Worm (Caenorhabditis elegans) whole organism, L4 larva: ENCODE results near the gene kin-20.
A peak's percentile ranks its signal among the peaks of the same experiment; 100 is the strongest.

Experiments
- D1046.2 ChIP-seq: fragments of 200-800 bp; sonication (Bioruptor generic); IDR thresholded peaks from 2 replicates; pipeline ENCODE4 v1.3.6; 2022; ENCODE audit warnings: missing genetic modification characterization, missing compliant biosample characterization
- F10B5.3 ChIP-seq: sonication (generic microtip); optimal IDR thresholded peaks from 2 replicates; lab custom pipeline; 2016; ENCODE audit warnings: mild to moderate bottlenecking, missing genetic modification characterization, missing compliant biosample characterization
- F44E2.7 ChIP-seq: fragments of 200-800 bp; sonication (Bioruptor generic); IDR thresholded peaks from 2 replicates; pipeline ENCODE4 v2.1.2; 2022; ENCODE audit warnings: missing genetic modification characterization, missing compliant biosample characterization
- F49E8.2 ChIP-seq: sonication (generic microtip); optimal IDR thresholded peaks from 2 replicates; lab custom pipeline; 2016; ENCODE audit warnings: missing compliant biosample characterization, mild to moderate bottlenecking, missing genetic modification characterization, borderline replicate concordance
- R02D3.7 ChIP-seq: fragments of 150-350 bp; sonication (generic microtip); optimal IDR thresholded peaks from 3 replicates; lab custom pipeline; 2014; ENCODE audit warnings: missing biosample characterization, missing genetic modification characterization
- Y105C5A.15 ChIP-seq: fragments of 200-800 bp; sonication (Bioruptor generic); IDR thresholded peaks from 2 replicates; pipeline ENCODE4 v1.3.6; 2022; ENCODE audit warnings: missing genetic modification characterization, missing compliant biosample characterization
- Y5F2A.4 ChIP-seq: fragments of 200-800 bp; sonication (Bioruptor generic); optimal IDR thresholded peaks from 2 replicates; lab custom pipeline; 2018; ENCODE audit warnings: mild to moderate bottlenecking, missing genetic modification characterization, missing compliant biosample characterization
- ZK337.2 ChIP-seq: fragments of 200-800 bp; sonication (Bioruptor generic); IDR thresholded peaks from 2 replicates; pipeline ENCODE4 v1.3.6; 2022; ENCODE audit warnings: missing genetic modification reagents, missing genetic modification characterization, missing compliant biosample characterization
- aha-1 ChIP-seq: fragments of 150-350 bp; peaks from one replicate; lab custom pipeline; 2014; ENCODE audit warnings: missing biosample characterization, missing genetic modification characterization
- ceh-32 ChIP-seq: sonication (generic microtip); optimal IDR thresholded peaks from 2 replicates; lab custom pipeline; 2016; ENCODE audit warnings: mild to moderate bottlenecking, missing genetic modification characterization, missing compliant biosample characterization; ENCODE audit not compliant: poor library complexity
- ceh-62 ChIP-seq: sonication (generic microtip); optimal IDR thresholded peaks from 2 replicates; lab custom pipeline; 2017; ENCODE audit warnings: missing biosample characterization, missing genetic modification characterization
- ces-1 ChIP-seq: fragments of 150-350 bp; sonication (generic microtip); optimal IDR thresholded peaks from 4 replicates; lab custom pipeline; 2014; ENCODE audit warnings: missing biosample characterization, missing genetic modification reagents, missing genetic modification characterization
- ctbp-1 ChIP-seq: fragments of 200-800 bp; sonication (Bioruptor generic); IDR thresholded peaks from 2 replicates; pipeline ENCODE4 v1.3.6; 2022; ENCODE audit warnings: missing genetic modification reagents, missing genetic modification characterization, missing compliant biosample characterization
- daf-16 ChIP-seq, 3 experiments: sonication (generic microtip); optimal IDR thresholded peaks; 2 replicates each; lab custom pipeline; 2016 to 2017; ENCODE audit warnings: missing genetic modification characterization in 3 of 3, missing genetic modification reagents in 3 of 3, mild to moderate bottlenecking in 2 of 3, missing compliant biosample characterization in 2 of 3, missing biosample characterization in 1 of 3, moderate library complexity in 1 of 3
- daf-19 ChIP-seq: fragments of 200-800 bp; sonication (Bioruptor generic); conservative IDR thresholded peaks from 2 replicates; pipeline ENCODE4 v1.3.6; 2022; ENCODE audit warnings: missing genetic modification characterization, missing compliant biosample characterization
- daf-8 ChIP-seq: fragments of 200-800 bp; sonication (Bioruptor generic); IDR thresholded peaks from 2 replicates; pipeline ENCODE4 v1.3.6; 2022; ENCODE audit warnings: missing genetic modification characterization, missing compliant biosample characterization
- dmd-6 ChIP-seq: fragments of 200-800 bp; sonication (Bioruptor generic); IDR thresholded peaks from 2 replicates; pipeline ENCODE4 v1.3.6; 2022; ENCODE audit warnings: missing genetic modification reagents, missing genetic modification characterization, missing compliant biosample characterization
- dmd-8 ChIP-seq: fragments of 200-800 bp; sonication (Bioruptor generic); IDR thresholded peaks from 2 replicates; pipeline ENCODE4 v1.3.6; 2022; ENCODE audit warnings: missing genetic modification characterization, missing compliant biosample characterization
- dmd-9 ChIP-seq: fragments of 200-800 bp; sonication (Bioruptor generic); IDR thresholded peaks from 2 replicates; pipeline ENCODE4 v1.3.6; 2022; ENCODE audit warnings: missing genetic modification reagents, missing genetic modification characterization, missing compliant biosample characterization
- dpl-1 ChIP-seq: fragments of 150-350 bp; optimal IDR thresholded peaks from 2 replicates; lab custom pipeline; 2014; ENCODE audit warnings: missing biosample characterization, missing genetic modification reagents, missing genetic modification characterization
- egl-27 ChIP-seq: sonication (generic microtip); optimal IDR thresholded peaks from 3 replicates; lab custom pipeline; 2017; ENCODE audit warnings: missing biosample characterization, missing genetic modification reagents, missing genetic modification characterization
- egl-43 ChIP-seq: fragments of 200-800 bp; sonication (Bioruptor generic); IDR thresholded peaks from 2 replicates; pipeline ENCODE4 v1.3.6; 2022; ENCODE audit warnings: missing genetic modification reagents, missing genetic modification characterization, missing compliant biosample characterization
- fkh-10 ChIP-seq: fragments of 150-350 bp; optimal IDR thresholded peaks from 2 replicates; lab custom pipeline; 2014; ENCODE audit warnings: missing biosample characterization, missing genetic modification reagents, missing genetic modification characterization
- hif-1 ChIP-seq, 2 experiments: sonication (generic microtip); optimal IDR thresholded peaks; 2 replicates each; lab custom pipeline; 2016 to 2017; ENCODE audit warnings: missing compliant biosample characterization in 2 of 2, missing genetic modification characterization in 2 of 2, missing genetic modification reagents in 2 of 2, missing genotype in 2 of 2, mild to moderate bottlenecking in 1 of 2
- lin-1 ChIP-seq: fragments of 200-800 bp; sonication (Bioruptor generic); IDR thresholded peaks from 2 replicates; pipeline ENCODE4 v1.3.6; 2022; ENCODE audit warnings: missing genetic modification reagents, missing genetic modification characterization, missing compliant biosample characterization
- lin-13 ChIP-seq: fragments of 150-350 bp; optimal IDR thresholded peaks from 2 replicates; lab custom pipeline; 2014; ENCODE audit warnings: missing biosample characterization, missing genetic modification reagents, missing genetic modification characterization
- lin-15B ChIP-seq: fragments of 150-350 bp; sonication (generic microtip); optimal IDR thresholded peaks from 3 replicates; lab custom pipeline; 2014; ENCODE audit warnings: missing biosample characterization, missing genetic modification characterization
- lsy-2 ChIP-seq, 2 experiments: fragments of 150-350 bp in 1 of 2; sonication (generic microtip) in 1 of 2; optimal IDR thresholded peaks; 2 replicates each; lab custom pipeline; 2014 to 2017; ENCODE audit warnings: missing biosample characterization in 2 of 2, missing genetic modification characterization in 2 of 2
- madf-5 ChIP-seq, 2 experiments: fragments of 200-800 bp; sonication (Bioruptor generic); IDR thresholded peaks; 2 replicates each; pipeline ENCODE4 v1.3.6; 2022; ENCODE audit warnings: missing compliant biosample characterization in 2 of 2, missing genetic modification characterization in 2 of 2
- mes-2 ChIP-seq: sonication (generic microtip); optimal IDR thresholded peaks from 2 replicates; lab custom pipeline; 2016; ENCODE audit warnings: missing genotype, mild to moderate bottlenecking, missing genetic modification characterization, missing compliant biosample characterization; ENCODE audit not compliant: poor library complexity, severe bottlenecking
- nhr-10 ChIP-seq: fragments of 150-350 bp; optimal IDR thresholded peaks from 2 replicates; lab custom pipeline; 2014; ENCODE audit warnings: missing biosample characterization, missing genetic modification characterization
- nhr-102 ChIP-seq: sonication (generic microtip); optimal IDR thresholded peaks from 2 replicates; lab custom pipeline; 2016; ENCODE audit warnings: mild to moderate bottlenecking, missing genetic modification characterization, moderate library complexity, missing compliant biosample characterization
- nhr-111 ChIP-seq: fragments of 200-800 bp; sonication (Bioruptor generic); optimal IDR thresholded peaks from 2 replicates; lab custom pipeline; 2018; ENCODE audit warnings: mild to moderate bottlenecking, missing genetic modification characterization, missing compliant biosample characterization
- nhr-237 ChIP-seq: sonication (generic microtip); optimal IDR thresholded peaks from 2 replicates; lab custom pipeline; 2017; ENCODE audit warnings: missing biosample characterization, missing genetic modification characterization
- nhr-28 ChIP-seq: fragments of 150-350 bp; optimal IDR thresholded peaks from 2 replicates; lab custom pipeline; 2014; ENCODE audit warnings: missing biosample characterization, missing genetic modification characterization
- nhr-42 ChIP-seq: fragments of 200-800 bp; sonication (Bioruptor generic); IDR thresholded peaks from 2 replicates; pipeline ENCODE4 v1.3.6; 2022; ENCODE audit warnings: missing genetic modification characterization, missing compliant biosample characterization
- nhr-77 ChIP-seq: fragments of 150-350 bp; optimal IDR thresholded peaks from 2 replicates; lab custom pipeline; 2014; ENCODE audit warnings: missing biosample characterization, missing genetic modification characterization
- pqm-1 ChIP-seq: sonication (generic microtip); optimal IDR thresholded peaks from 2 replicates; lab custom pipeline; 2017; ENCODE audit warnings: missing biosample characterization, missing genetic modification characterization
- rbr-2 ChIP-seq: sonication (generic microtip); optimal IDR thresholded peaks from 2 replicates; lab custom pipeline; 2016; ENCODE audit warnings: missing genotype, missing genetic modification characterization, missing compliant biosample characterization
- saeg-2 ChIP-seq: fragments of 200-800 bp; sonication (Bioruptor generic); IDR thresholded peaks from 2 replicates; pipeline ENCODE4 v1.3.6; 2022; ENCODE audit warnings: missing genetic modification reagents, missing genetic modification characterization, missing compliant biosample characterization
- set-16 ChIP-seq: fragments of 200-800 bp; sonication (Bioruptor generic); IDR thresholded peaks from 2 replicates; pipeline ENCODE4 v1.3.6; 2022; ENCODE audit warnings: missing genetic modification reagents, missing genetic modification characterization, missing compliant biosample characterization
- tag-97 ChIP-seq: fragments of 200-800 bp; sonication (Bioruptor generic); IDR thresholded peaks from 2 replicates; pipeline ENCODE4 v1.3.6; 2022; ENCODE audit warnings: missing genetic modification characterization, missing compliant biosample characterization
- tra-1 ChIP-seq: fragments of 200-800 bp; sonication (Bioruptor generic); IDR thresholded peaks from 2 replicates; pipeline ENCODE4 v1.3.6; 2022; ENCODE audit warnings: missing genetic modification reagents, missing genetic modification characterization, missing compliant biosample characterization
- unc-130 ChIP-seq: sonication (generic microtip); optimal IDR thresholded peaks from 2 replicates; lab custom pipeline; 2016; ENCODE audit warnings: missing genetic modification reagents, missing genetic modification characterization, missing compliant biosample characterization
- zfp-2 ChIP-seq: sonication (generic microtip); optimal IDR thresholded peaks from 2 replicates; lab custom pipeline; 2016; ENCODE audit warnings: mild to moderate bottlenecking, missing genetic modification characterization, missing compliant biosample characterization
- zfp-3 ChIP-seq: fragments of 200-800 bp; sonication (Bioruptor generic); conservative IDR thresholded peaks from 2 replicates; pipeline ENCODE4 v1.3.6; 2022; ENCODE audit warnings: missing genetic modification reagents, missing genetic modification characterization, missing compliant biosample characterization

The kin-20 gene

ce11 chrX:15276241-15276640 lies 1.3 kb downstream of the kin-20 start:
- TF ChIP-seq nhr-10 (tag; lab: Kevin White, UChicago), result no peak
- peak; percentile 5 for TF ChIP-seq nhr-77
- no peak for TF ChIP-seq daf-16 (GFP tag; optimal IDR thresholded peaks at IDR 0.05; lab: Kevin White, UChicago)
- peak; percentile 76 for TF ChIP-seq daf-16 (tag; optimal IDR thresholded peaks at IDR 0.05; lab: Kevin White, UChicago)
- peak; percentile 25 for TF ChIP-seq mes-2 (tag; lab: Kevin White, UChicago)
- no peak for TF ChIP-seq F44E2.7 (GFP tag; lab: Robert Waterston, UW)
- TF ChIP-seq pqm-1 (tag; lab: Kevin White, UChicago), result peak; percentile 94
- peak; percentile 29; the same call in 1 of the 2 replicates for TF ChIP-seq tra-1
- no peak for TF ChIP-seq Y105C5A.15 (GFP tag; lab: Robert Waterston, UW)
- no peak for TF ChIP-seq Y5F2A.4 (GFP tag; lab: Kevin White, UChicago)
- no peak for TF ChIP-seq unc-130 (GFP tag; lab: Kevin White, UChicago)
- TF ChIP-seq daf-8 (GFP tag; lab: Robert Waterston, UW), result no peak
- TF ChIP-seq dmd-9 (GFP tag; lab: Robert Waterston, UW), result no peak
- TF ChIP-seq egl-43 (GFP tag; lab: Robert Waterston, UW), result no peak
- no peak for TF ChIP-seq ceh-62 (tag; lab: Kevin White, UChicago)
- TF ChIP-seq lin-1 (GFP tag; lab: Robert Waterston, UW), result no peak
- no peak for TF ChIP-seq lin-13 (GFP tag; lab: Kevin White, UChicago)
- no peak for TF ChIP-seq ctbp-1 (GFP tag; lab: Robert Waterston, UW)
- TF ChIP-seq tag-97 (GFP tag; lab: Robert Waterston, UW), result no peak
- TF ChIP-seq R02D3.7 (tag; lab: Kevin White, UChicago), result no peak
- no peak for TF ChIP-seq zfp-3 (GFP tag; lab: Robert Waterston, UW)
- peak; percentile 87 for TF ChIP-seq nhr-28 (tag; lab: Kevin White, UChicago)
- TF ChIP-seq zfp-2, result no peak
- TF ChIP-seq dmd-6 (GFP tag; lab: Robert Waterston, UW), result peak; percentile 69
- TF ChIP-seq egl-27, result no peak
- no peak for TF ChIP-seq dpl-1 (GFP tag; lab: Kevin White, UChicago)
- no peak for TF ChIP-seq D1046.2
- TF ChIP-seq, all 104 proteins: peak for 7

DNA sequence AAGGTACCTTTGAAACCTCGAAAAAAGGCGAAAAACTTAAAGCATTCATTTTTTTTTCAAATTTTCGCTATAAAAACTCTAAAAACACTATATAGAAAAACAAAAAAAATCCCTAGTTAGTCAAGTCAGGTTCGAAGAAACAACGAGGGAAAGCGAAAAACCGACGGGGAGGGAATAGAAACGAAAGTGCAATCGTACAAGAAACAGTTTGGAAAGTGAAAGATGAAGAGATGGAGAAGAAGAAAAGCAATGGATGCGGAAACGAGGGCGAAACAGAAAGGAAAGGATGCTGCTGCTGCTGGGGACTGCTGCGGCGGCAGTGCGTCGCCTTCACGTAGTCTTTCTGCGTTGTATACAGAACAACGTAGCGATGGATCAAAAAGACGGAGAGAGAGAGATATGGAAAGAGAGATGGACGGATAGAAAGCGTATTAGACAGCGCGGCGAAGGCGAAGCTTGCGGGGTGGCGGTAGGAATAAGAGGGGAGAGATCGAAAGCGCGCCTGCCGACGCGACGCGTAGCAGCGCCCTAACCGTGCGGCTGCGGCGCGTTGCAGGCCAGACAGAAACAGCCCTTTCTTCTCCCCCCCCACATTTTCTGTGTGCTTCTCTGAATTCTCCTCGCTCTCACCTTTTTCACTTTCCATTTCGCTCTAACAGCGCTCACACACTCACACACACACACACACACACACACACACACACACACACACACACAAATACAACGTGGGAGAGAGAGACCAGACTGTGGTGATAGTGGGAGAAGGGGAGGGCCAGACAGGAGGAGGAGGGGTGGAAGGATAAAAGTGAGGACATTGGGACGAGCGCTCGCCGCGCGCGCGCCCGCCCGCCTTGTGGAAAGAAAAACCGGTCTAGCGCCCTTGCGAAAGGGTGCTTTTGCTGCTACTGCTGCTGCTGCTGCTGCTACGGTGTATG lies 2.5 kb downstream of the kin-20 start:
- TF ChIP-seq ces-1 (GFP tag; lab: Kevin White, UChicago), result no peak
- no peak for TF ChIP-seq F49E8.2 (tag; lab: Kevin White, UChicago)
- no peak for TF ChIP-seq unc-130 (GFP tag; lab: Kevin White, UChicago)
- TF ChIP-seq dmd-8 (GFP tag; lab: Robert Waterston, UW), result no peak
- TF ChIP-seq zfp-2, result no peak
- TF ChIP-seq set-16 (GFP tag; lab: Robert Waterston, UW), result peak; percentile 99
- TF ChIP-seq ceh-62 (tag; lab: Kevin White, UChicago), result no peak
- 0 out of 2 replicates have a peak, but pooled peaks have one; percentile 46 for TF ChIP-seq saeg-2 (GFP tag; lab: Robert Waterston, UW)
- TF ChIP-seq ZK337.2 (GFP tag; lab: Robert Waterston, UW), result no peak
- peak in 1 of 2 experiments; percentile 77 for TF ChIP-seq hif-1 (tag; optimal IDR thresholded peaks at IDR 0.05; lab: Kevin White, UChicago)
- peak in 1 of 2 experiments; percentile 75 for TF ChIP-seq daf-16 (GFP tag; optimal IDR thresholded peaks at IDR 0.05; lab: Kevin White, UChicago)
- TF ChIP-seq daf-16 (tag; optimal IDR thresholded peaks at IDR 0.05; lab: Kevin White, UChicago), result peak; percentile 78
- TF ChIP-seq rbr-2 (tag; lab: Kevin White, UChicago), result peak; percentile 75
- no peak for TF ChIP-seq daf-19 (GFP tag; lab: Robert Waterston, UW)
- peak; percentile 21 for TF ChIP-seq fkh-10 (GFP tag; lab: Kevin White, UChicago)
- no peak for TF ChIP-seq ceh-32 (tag; lab: Kevin White, UChicago)
- no peak for TF ChIP-seq nhr-42 (GFP tag; lab: Robert Waterston, UW)
- peak; percentile 74 to 81 for TF ChIP-seq lsy-2 (tag; optimal IDR thresholded peaks at IDR 0.05; lab: Kevin White, UChicago)
- TF ChIP-seq nhr-237 (tag; lab: Kevin White, UChicago), result peak; percentile 17
- no peak for TF ChIP-seq nhr-111 (GFP tag; lab: Kevin White, UChicago)
- TF ChIP-seq Y105C5A.15 (GFP tag; lab: Robert Waterston, UW), result no peak
- TF ChIP-seq R02D3.7 (tag; lab: Kevin White, UChicago), result no peak
- TF ChIP-seq lin-1 (GFP tag; lab: Robert Waterston, UW), result peak; percentile 56; the same call in 1 of the 2 replicates
- peak; percentile 100 for TF ChIP-seq aha-1 (tag; lab: Kevin White, UChicago)
- TF ChIP-seq madf-5 (GFP tag; IDR thresholded peaks at IDR 0.05; lab: Robert Waterston, UW), result no peak
- TF ChIP-seq nhr-102 (tag; lab: Kevin White, UChicago), result peak; percentile 89
- TF ChIP-seq tra-1, result peak; percentile 64; the same call in 1 of the 2 replicates
- TF ChIP-seq tag-97 (GFP tag; lab: Robert Waterston, UW), result no peak
- TF ChIP-seq F10B5.3 (tag; lab: Kevin White, UChicago), result peak; percentile 28
- no peak for TF ChIP-seq lin-15B (tag; lab: Kevin White, UChicago)
